Fruit fly (Drosophila melanogaster) whole organism, embryonic: ENCODE data around the gene Ltn1.

Source experiments
- Ada2b ChIP-seq: fragments of 200-800 bp; sonication (Bioruptor generic); IDR thresholded peaks from 2 replicates; pipeline ENCODE4 v1.3.6; 2022; ENCODE audit warnings: missing biosample characterization, missing genetic modification characterization
- C15 ChIP-seq: fragments of 200-800 bp; sonication (Bioruptor generic); IDR thresholded peaks from 3 replicates; pipeline ENCODE4 v1.3.6; 2022; ENCODE audit warnings: missing biosample characterization, missing genetic modification characterization
- CG10147 ChIP-seq: fragments of 200-800 bp; sonication (Bioruptor generic); optimal IDR thresholded peaks from 2 replicates; lab custom pipeline; 2019; ENCODE audit warnings: missing biosample characterization, mild to moderate bottlenecking, missing genetic modification characterization, moderate library complexity
- CG1024 ChIP-seq: fragments of 200-800 bp; sonication (Bioruptor generic); IDR thresholded peaks from 2 replicates; pipeline ENCODE4 v1.3.6; 2022; ENCODE audit warnings: missing biosample characterization, missing genetic modification characterization
- CG10543 ChIP-seq: fragments of 200-800 bp; sonication (Bioruptor generic); optimal IDR thresholded peaks from 3 replicates; lab custom pipeline; 2017; ENCODE audit warnings: missing biosample characterization, mild to moderate bottlenecking, missing genetic modification characterization, moderate library complexity
- CG11398 ChIP-seq: fragments of 200-800 bp; sonication (Bioruptor generic); optimal IDR thresholded peaks from 2 replicates; lab custom pipeline; 2016; ENCODE audit warnings: missing biosample characterization, missing genetic modification characterization
- CG12236 ChIP-seq: fragments of 200-800 bp; sonication (Bioruptor generic); optimal IDR thresholded peaks from 2 replicates; lab custom pipeline; 2016; ENCODE audit warnings: missing biosample characterization, missing genetic modification characterization
- CG1233 ChIP-seq: fragments of 200-800 bp; sonication (Bioruptor generic); optimal IDR thresholded peaks from 4 replicates; lab custom pipeline; 2018; ENCODE audit warnings: missing biosample characterization, mild to moderate bottlenecking, missing genetic modification characterization
- CG13296 ChIP-seq: fragments of 200-800 bp; sonication (Bioruptor generic); optimal IDR thresholded peaks from 3 replicates; lab custom pipeline; 2018; ENCODE audit warnings: missing biosample characterization, mild to moderate bottlenecking, missing genetic modification characterization
- CG14441 ChIP-seq: fragments of 200-800 bp; sonication (Bioruptor generic); IDR thresholded peaks from 2 replicates; pipeline ENCODE4 v1.3.6; 2022; ENCODE audit warnings: missing biosample characterization, missing genetic modification characterization
- CG14710 ChIP-seq: fragments of 200-800 bp; sonication (Bioruptor generic); optimal IDR thresholded peaks from 3 replicates; lab custom pipeline; 2019; ENCODE audit warnings: missing biosample characterization, mild to moderate bottlenecking, missing genetic modification characterization, moderate library complexity
- CG16779 ChIP-seq: fragments of 200-800 bp; sonication (Bioruptor generic); IDR thresholded peaks from 2 replicates; pipeline ENCODE4 v1.3.6; 2022; ENCODE audit warnings: missing biosample characterization, missing genetic modification characterization
- CG17612 ChIP-seq: fragments of 200-800 bp; sonication (Bioruptor generic); IDR thresholded peaks from 2 replicates; pipeline ENCODE4 v1.3.6; 2022; ENCODE audit warnings: missing biosample characterization, missing genetic modification characterization
- CG18599 ChIP-seq: fragments of 200-800 bp; sonication (Bioruptor generic); optimal IDR thresholded peaks from 3 replicates; lab custom pipeline; 2017; ENCODE audit warnings: missing biosample characterization, missing genetic modification characterization, mild to moderate bottlenecking, moderate library complexity, missing genetic modification reagents
- CG2120 ChIP-seq: fragments of 200-800 bp; sonication (Bioruptor generic); optimal IDR thresholded peaks from 3 replicates; lab custom pipeline; 2016; ENCODE audit warnings: missing biosample characterization, missing genetic modification characterization
- CG2199 ChIP-seq: fragments of 200-800 bp; sonication (Bioruptor generic); IDR thresholded peaks from 3 replicates; pipeline ENCODE4 v1.3.6; 2022; ENCODE audit warnings: missing biosample characterization, missing genetic modification characterization
- CG2202 ChIP-seq: fragments of 200-800 bp; sonication (Bioruptor generic); optimal IDR thresholded peaks from 2 replicates; lab custom pipeline; 2018; ENCODE audit warnings: missing biosample characterization, mild to moderate bottlenecking, missing genetic modification characterization
- CG32532 ChIP-seq: fragments of 200-800 bp; sonication (Bioruptor generic); IDR thresholded peaks from 2 replicates; pipeline ENCODE4 v1.3.6; 2022; ENCODE audit warnings: missing biosample characterization, missing genetic modification characterization
- CG7271 ChIP-seq: fragments of 200-800 bp; sonication (Bioruptor generic); optimal IDR thresholded peaks from 2 replicates; lab custom pipeline; 2018; ENCODE audit warnings: missing biosample characterization, mild to moderate bottlenecking, missing genetic modification characterization, moderate library complexity
- Dp ChIP-seq: fragments of 200-800 bp; sonication (Bioruptor generic); optimal IDR thresholded peaks from 2 replicates; lab custom pipeline; 2018; ENCODE audit warnings: missing biosample characterization, mild to moderate bottlenecking, missing genetic modification characterization, moderate library complexity
- E2f1 ChIP-seq: fragments of 200-800 bp; sonication (Bioruptor generic); IDR thresholded peaks from 2 replicates; pipeline ENCODE4 v1.3.6; 2022; ENCODE audit warnings: missing biosample characterization, missing genetic modification characterization
- Gsc ChIP-seq: fragments of 200-800 bp; sonication (Bioruptor generic); IDR thresholded peaks from 2 replicates; pipeline ENCODE4 v1.3.6; 2022; ENCODE audit warnings: missing biosample characterization, missing genetic modification characterization
- H2.0 ChIP-seq: fragments of 200-800 bp; sonication (Bioruptor generic); IDR thresholded peaks from 2 replicates; pipeline ENCODE4 v1.3.6; 2022; ENCODE audit warnings: missing biosample characterization, missing genetic modification characterization
- Hand ChIP-seq: fragments of 200-800 bp; sonication (Bioruptor generic); optimal IDR thresholded peaks from 2 replicates; lab custom pipeline; 2017; ENCODE audit warnings: mild to moderate bottlenecking, missing biosample characterization, missing genetic modification reagents, missing genetic modification characterization
- HmgZ ChIP-seq: fragments of 200-800 bp; sonication (Bioruptor generic); optimal IDR thresholded peaks from 2 replicates; lab custom pipeline; 2018; ENCODE audit warnings: missing biosample characterization, mild to moderate bottlenecking, missing genetic modification characterization
- Lhr ChIP-seq: fragments of 200-800 bp; sonication (Bioruptor generic); optimal IDR thresholded peaks from 3 replicates; lab custom pipeline; 2017; ENCODE audit warnings: mild to moderate bottlenecking, missing biosample characterization, missing genetic modification reagents, missing genetic modification characterization
- Lpt ChIP-seq: fragments of >200 bp; optimal IDR thresholded peaks from 2 replicates; lab custom pipeline; 2018; ENCODE audit warnings: missing biosample characterization, missing genetic modification characterization
- Meics ChIP-seq: fragments of 200-800 bp; sonication (Bioruptor generic); optimal IDR thresholded peaks from 2 replicates; lab custom pipeline; 2017; ENCODE audit warnings: missing biosample characterization, mild to moderate bottlenecking, missing genetic modification characterization
- Pdp1 ChIP-seq, 2 experiments: fragments of 200-800 bp; sonication (Bioruptor generic); optimal IDR thresholded peaks; 3 replicates each; lab custom pipeline; 2016; ENCODE audit warnings: missing biosample characterization in 2 of 2, missing genetic modification characterization in 2 of 2, mild to moderate bottlenecking in 1 of 2, moderate library complexity in 1 of 2
- bbx ChIP-seq: fragments of 200-800 bp; sonication (Bioruptor generic); IDR thresholded peaks from 2 replicates; pipeline ENCODE4 v1.3.6; 2022; ENCODE audit warnings: missing biosample characterization, missing genetic modification characterization; ENCODE audit not compliant: partially characterized antibody
- corto ChIP-seq: fragments of 200-800 bp; sonication (Bioruptor generic); optimal IDR thresholded peaks from 2 replicates; lab custom pipeline; 2016; ENCODE audit warnings: missing biosample characterization, mild to moderate bottlenecking, missing genetic modification characterization, moderate library complexity
- croc ChIP-seq: fragments of 200-800 bp; sonication (Bioruptor generic); conservative IDR thresholded peaks from 3 replicates; pipeline ENCODE4 v1.3.6; 2022; ENCODE audit warnings: missing biosample characterization, missing genetic modification characterization
- crol ChIP-seq: fragments of 200-800 bp; sonication (Bioruptor generic); IDR thresholded peaks from 2 replicates; pipeline ENCODE4 v1.3.6; 2022; ENCODE audit warnings: missing biosample characterization, missing genetic modification characterization
- grau ChIP-seq: fragments of 200-800 bp; optimal IDR thresholded peaks from 3 replicates; lab custom pipeline; 2019; ENCODE audit warnings: missing biosample characterization, mild to moderate bottlenecking, missing genetic modification characterization, moderate library complexity
- gro ChIP-seq: fragments of 200-800 bp; sonication (Bioruptor generic); optimal IDR thresholded peaks from 2 replicates; lab custom pipeline; 2016; ENCODE audit warnings: missing biosample characterization, missing genetic modification characterization
- jumu ChIP-seq: fragments of 200-800 bp; sonication (Bioruptor generic); optimal IDR thresholded peaks from 3 replicates; lab custom pipeline; 2016; ENCODE audit warnings: missing biosample characterization, missing genetic modification characterization
- kay ChIP-seq: fragments of 200-800 bp; sonication (Bioruptor generic); optimal IDR thresholded peaks from 2 replicates; lab custom pipeline; 2016; ENCODE audit warnings: missing biosample characterization, missing genetic modification characterization
- kni ChIP-seq: fragments of 200-800 bp; sonication (Bioruptor generic); optimal IDR thresholded peaks from 3 replicates; lab custom pipeline; 2017; ENCODE audit warnings: mild to moderate bottlenecking, missing biosample characterization, missing genetic modification reagents, missing genetic modification characterization
- luna ChIP-seq: fragments of 200-800 bp; sonication (Bioruptor generic); optimal IDR thresholded peaks from 2 replicates; lab custom pipeline; 2016; ENCODE audit warnings: missing biosample characterization, missing genetic modification characterization
- nerfin-2 ChIP-seq: fragments of 200-800 bp; sonication (Bioruptor generic); IDR thresholded peaks from 2 replicates; pipeline ENCODE4 v1.3.6; 2022; ENCODE audit warnings: missing biosample characterization, missing genetic modification characterization; ENCODE audit not compliant: partially characterized antibody
- nmo ChIP-seq: fragments of 200-800 bp; sonication (Bioruptor generic); optimal IDR thresholded peaks from 2 replicates; lab custom pipeline; 2018; ENCODE audit warnings: missing biosample characterization, mild to moderate bottlenecking, missing genetic modification characterization, moderate library complexity
- nom ChIP-seq: fragments of 200-800 bp; sonication (Bioruptor generic); optimal IDR thresholded peaks from 2 replicates; lab custom pipeline; 2017; ENCODE audit warnings: missing biosample characterization, missing genetic modification characterization, mild to moderate bottlenecking, moderate library complexity, missing genetic modification reagents
- onecut ChIP-seq: fragments of 200-800 bp; sonication (Bioruptor generic); IDR thresholded peaks from 2 replicates; pipeline ENCODE4 v1.3.6; 2022; ENCODE audit warnings: missing biosample characterization, missing genetic modification characterization
- rib ChIP-seq: fragments of 200-800 bp; sonication (Bioruptor generic); IDR thresholded peaks from 2 replicates; pipeline ENCODE4 v1.3.6; 2022; ENCODE audit warnings: missing biosample characterization, missing genetic modification characterization
- tx ChIP-seq: fragments of 200-800 bp; sonication (Bioruptor generic); optimal IDR thresholded peaks from 2 replicates; lab custom pipeline; 2016; ENCODE audit warnings: missing biosample characterization, missing genetic modification characterization
- unc-4 ChIP-seq: fragments of 200-800 bp; sonication (Bioruptor generic); IDR thresholded peaks from 2 replicates; pipeline ENCODE4 v1.3.6; 2022; ENCODE audit warnings: missing biosample characterization, missing genetic modification characterization; ENCODE audit not compliant: partially characterized antibody
- vnd ChIP-seq: fragments of 200-800 bp; sonication (Bioruptor generic); IDR thresholded peaks from 3 replicates; pipeline ENCODE4 v1.3.6; 2022; ENCODE audit warnings: missing biosample characterization, missing genetic modification characterization; ENCODE audit not compliant: partially characterized antibody
- vvl ChIP-seq: fragments of 200-800 bp; sonication (Bioruptor generic); IDR thresholded peaks from 2 replicates; pipeline ENCODE4 v1.3.6; 2022; ENCODE audit warnings: missing biosample characterization, missing genetic modification characterization
- z ChIP-seq: fragments of 200-800 bp; sonication (Bioruptor generic); IDR thresholded peaks from 3 replicates; pipeline ENCODE4 v1.3.6; 2022; ENCODE audit warnings: missing biosample characterization, missing genetic modification characterization
- zen ChIP-seq: fragments of 200-800 bp; sonication (Bioruptor generic); optimal IDR thresholded peaks from 3 replicates; lab custom pipeline; 2018; ENCODE audit warnings: missing biosample characterization, mild to moderate bottlenecking, missing genetic modification characterization, moderate library complexity
- zfh1 ChIP-seq: fragments of 200-800 bp; sonication (Bioruptor generic); IDR thresholded peaks from 3 replicates; pipeline ENCODE4 v1.3.6; 2022; ENCODE audit warnings: missing biosample characterization, missing genetic modification characterization
- zfh2 ChIP-seq: fragments of 200-800 bp; sonication (Bioruptor generic); optimal IDR thresholded peaks from 2 replicates; lab custom pipeline; 2016; ENCODE audit warnings: missing biosample characterization, missing genetic modification characterization

The Ltn1 gene

DNA sequence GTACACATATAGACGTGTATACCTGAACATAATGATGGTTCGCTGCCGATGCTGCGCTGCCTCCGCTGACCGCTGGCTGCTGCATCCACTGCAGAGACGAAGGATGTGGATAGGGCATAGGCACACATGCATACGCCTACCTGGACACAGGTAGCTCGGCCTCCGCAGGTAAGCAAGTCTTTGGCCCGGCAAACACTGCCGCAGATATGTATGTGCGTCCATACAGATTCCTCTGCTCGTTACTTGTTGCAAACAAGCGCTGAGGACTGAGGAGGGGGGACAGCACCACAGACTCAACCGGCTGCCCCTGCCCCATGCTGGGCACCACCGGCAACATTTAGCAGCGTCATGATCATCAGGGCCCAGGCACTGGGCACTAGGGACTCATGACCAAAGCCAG, 4.6 kb upstream of the Ltn1 start (continued):
- no peak for TF ChIP-seq nmo
- no peak for TF ChIP-seq CG2120 (GFP tag; lab: Kevin White, UChicago)
- no peak for TF ChIP-seq Gsc (GFP tag; lab: Robert Waterston, UW)
- TF ChIP-seq luna (GFP tag; lab: Kevin White, UChicago) = no peak
- TF ChIP-seq CG17612 = no peak
- no peak for TF ChIP-seq bbx (GFP tag; lab: Robert Waterston, UW)
- no peak for TF ChIP-seq CG14441 (GFP tag; lab: Robert Waterston, UW)
- no peak for TF ChIP-seq jumu (GFP tag; lab: Kevin White, UChicago)
- peak; percentile 11; the same call in 1 of the 2 replicates for TF ChIP-seq vvl (GFP tag; lab: Robert Waterston, UW)
- TF ChIP-seq CG18599 (GFP tag; lab: Kevin White, UChicago) = no peak
- no peak for TF ChIP-seq nerfin-2
- TF ChIP-seq rib (GFP tag; lab: Robert Waterston, UW) = no peak
- TF ChIP-seq kay = no peak
- TF ChIP-seq CG11398 = no peak
- TF ChIP-seq kni (GFP tag; lab: Kevin White, UChicago) = peak; percentile 95
- no peak for TF ChIP-seq CG7271 (tag; lab: Kevin White, UChicago)
- no peak for TF ChIP-seq Lhr (GFP tag; lab: Kevin White, UChicago)
- no peak for TF ChIP-seq Ada2b (GFP tag; lab: Robert Waterston, UW)
- peak; percentile 30; the same call in 1 of the 3 replicates for TF ChIP-seq CG2199 (GFP tag; lab: Robert Waterston, UW)
- TF ChIP-seq z (GFP tag; lab: Robert Waterston, UW) = no peak
- no peak for TF ChIP-seq croc
- TF ChIP-seq crol (GFP tag; lab: Robert Waterston, UW) = peak; percentile 40; the same call in 1 of the 2 replicates
- no peak for TF ChIP-seq CG16779 (GFP tag; lab: Robert Waterston, UW)
- no peak for TF ChIP-seq grau (tag; lab: Kevin White, UChicago)
- no peak for TF ChIP-seq C15 (GFP tag; lab: Robert Waterston, UW)
- TF ChIP-seq zfh2 = no peak
- TF ChIP-seq CG2202 (tag; lab: Kevin White, UChicago) = no peak
- TF ChIP-seq CG12236 (GFP tag; lab: Kevin White, UChicago) = no peak
- no peak for TF ChIP-seq corto (GFP tag; lab: Kevin White, UChicago)
- TF ChIP-seq unc-4 (GFP tag; lab: Robert Waterston, UW) = no peak
- TF ChIP-seq zen (tag; lab: Kevin White, UChicago) = peak; percentile 46
- no peak for TF ChIP-seq Meics (GFP tag; lab: Kevin White, UChicago)
- no peak for TF ChIP-seq CG32532 (GFP tag; lab: Robert Waterston, UW)
- TF ChIP-seq Dp (GFP tag; lab: Kevin White, UChicago) = no peak
- no peak for TF ChIP-seq CG1233 (GFP tag; lab: Kevin White, UChicago)
- TF ChIP-seq CG14710 (tag; lab: Kevin White, UChicago) = no peak
- TF ChIP-seq onecut (GFP tag; lab: Robert Waterston, UW) = no peak
- TF ChIP-seq HmgZ = no peak
- no peak for TF ChIP-seq Pdp1 (GFP tag; optimal IDR thresholded peaks at IDR 0.05; lab: Kevin White, UChicago)
- TF ChIP-seq vnd (GFP tag; lab: Robert Waterston, UW) = no peak
- TF ChIP-seq CG1024 (GFP tag; lab: Robert Waterston, UW) = no peak
- no peak for TF ChIP-seq tx (GFP tag; lab: Kevin White, UChicago)
- no peak for TF ChIP-seq Hand
- no peak for TF ChIP-seq H2.0 (GFP tag; lab: Robert Waterston, UW)
- TF ChIP-seq gro (GFP tag; lab: Kevin White, UChicago) = no peak
- no peak for TF ChIP-seq E2f1
- TF ChIP-seq zfh1 (GFP tag; lab: Robert Waterston, UW) = no peak
- peak; percentile 42 for TF ChIP-seq Lpt (GFP tag; lab: Kevin White, UChicago)
- TF ChIP-seq CG13296 (GFP tag; lab: Kevin White, UChicago) = no peak
- no peak for TF ChIP-seq nom
- no peak for TF ChIP-seq CG10147
- peak; percentile 44 for TF ChIP-seq CG10543
